Fruit fly (Drosophila melanogaster) whole organism, embryonic: ENCODE measurements around the gene CG11828.

Experiments
- Ada2b ChIP-seq: fragments of 200-800 bp; sonication (Bioruptor generic); IDR thresholded peaks from 2 replicates; pipeline ENCODE4 v1.3.6; 2022; ENCODE audit warnings: missing biosample characterization, missing genetic modification characterization
- Antp ChIP-seq: fragments of 200-800 bp; sonication (Bioruptor generic); optimal IDR thresholded peaks from 3 replicates; lab custom pipeline; 2016; ENCODE audit warnings: missing biosample characterization, missing genetic modification characterization
- B-H1 ChIP-seq: fragments of 200-800 bp; sonication (Bioruptor generic); IDR thresholded peaks from 3 replicates; pipeline ENCODE4 v1.3.6; 2022; ENCODE audit warnings: missing biosample characterization, missing genetic modification characterization
- Bgb ChIP-seq: fragments of 200-800 bp; sonication (Bioruptor generic); IDR thresholded peaks from 2 replicates; pipeline ENCODE4 v1.3.6; 2022; ENCODE audit warnings: missing biosample characterization, missing genetic modification characterization; ENCODE audit not compliant: partially characterized antibody
- Bteb2 ChIP-seq: fragments of 200-800 bp; sonication (Bioruptor generic); optimal IDR thresholded peaks from 2 replicates; lab custom pipeline; 2016; ENCODE audit warnings: missing biosample characterization, missing genetic modification characterization
- CG10209 ChIP-seq: fragments of 200-800 bp; sonication (Bioruptor generic); optimal IDR thresholded peaks from 3 replicates; lab custom pipeline; 2017; ENCODE audit warnings: missing biosample characterization, mild to moderate bottlenecking, missing genetic modification characterization, missing genetic modification reagents
- CG11093 ChIP-seq: fragments of 200-800 bp; sonication (Bioruptor generic); IDR thresholded peaks from 3 replicates; pipeline ENCODE4 v1.3.6; 2022; ENCODE audit warnings: missing biosample characterization, missing genetic modification characterization
- CG11695 ChIP-seq: fragments of 200-800 bp; sonication (Bioruptor generic); IDR thresholded peaks from 3 replicates; pipeline ENCODE4 v1.3.6; 2022; ENCODE audit warnings: missing biosample characterization, missing genetic modification characterization
- CG11723 ChIP-seq: fragments of 200-800 bp; sonication (Bioruptor generic); optimal IDR thresholded peaks from 2 replicates; lab custom pipeline; 2017; ENCODE audit warnings: missing biosample characterization, mild to moderate bottlenecking, missing genetic modification characterization
- CG12744 ChIP-seq: fragments of 200-800 bp; sonication (Bioruptor generic); optimal IDR thresholded peaks from 2 replicates; lab custom pipeline; 2016; ENCODE audit warnings: missing biosample characterization, missing genetic modification characterization
- CG15601 ChIP-seq: fragments of 200-800 bp; sonication (Bioruptor generic); optimal IDR thresholded peaks from 3 replicates; lab custom pipeline; 2019; ENCODE audit warnings: missing biosample characterization, mild to moderate bottlenecking, missing genetic modification characterization, moderate library complexity
- CG17186 ChIP-seq: fragments of 200-800 bp; sonication (Bioruptor generic); optimal IDR thresholded peaks from 3 replicates; lab custom pipeline; 2017; ENCODE audit warnings: missing biosample characterization, missing genetic modification reagents, missing genetic modification characterization
- CG17612 ChIP-seq: fragments of 200-800 bp; sonication (Bioruptor generic); IDR thresholded peaks from 2 replicates; pipeline ENCODE4 v1.3.6; 2022; ENCODE audit warnings: missing biosample characterization, missing genetic modification characterization
- CG1832 ChIP-seq: fragments of 200-800 bp; sonication (Bioruptor generic); optimal IDR thresholded peaks from 2 replicates; lab custom pipeline; 2017; ENCODE audit warnings: missing biosample characterization, mild to moderate bottlenecking, missing genetic modification characterization, inconsistent platforms
- CG2199 ChIP-seq: fragments of 200-800 bp; sonication (Bioruptor generic); IDR thresholded peaks from 3 replicates; pipeline ENCODE4 v1.3.6; 2022; ENCODE audit warnings: missing biosample characterization, missing genetic modification characterization
- CG3065 ChIP-seq: fragments of 200-800 bp; sonication (Bioruptor generic); optimal IDR thresholded peaks from 2 replicates; lab custom pipeline; 2016; ENCODE audit warnings: missing biosample characterization, missing genetic modification characterization
- CG5180 ChIP-seq: fragments of 200-800 bp; sonication (Bioruptor generic); optimal IDR thresholded peaks from 3 replicates; lab custom pipeline; 2017; ENCODE audit warnings: missing biosample characterization, missing genetic modification characterization, mild to moderate bottlenecking, moderate library complexity, missing genetic modification reagents
- CG6813 ChIP-seq: fragments of 200-800 bp; sonication (Bioruptor generic); optimal IDR thresholded peaks from 2 replicates; lab custom pipeline; 2017; ENCODE audit warnings: missing biosample characterization, missing genetic modification characterization, mild to moderate bottlenecking, moderate library complexity, missing genetic modification reagents
- CG8388 ChIP-seq: fragments of 200-800 bp; sonication (Bioruptor generic); optimal IDR thresholded peaks from 2 replicates; lab custom pipeline; 2019; ENCODE audit warnings: missing biosample characterization, mild to moderate bottlenecking, missing genetic modification characterization, moderate library complexity
- Chrac-16 ChIP-seq: fragments of 200-800 bp; sonication (Bioruptor generic); optimal IDR thresholded peaks from 3 replicates; lab custom pipeline; 2016; ENCODE audit warnings: missing biosample characterization, missing genetic modification characterization
- Dbx ChIP-seq: fragments of 200-800 bp; sonication (Bioruptor generic); IDR thresholded peaks from 3 replicates; pipeline ENCODE4 v1.3.6; 2022; ENCODE audit warnings: missing biosample characterization, missing genetic modification characterization
- Deaf1 ChIP-seq: fragments of 200-800 bp; optimal IDR thresholded peaks from 3 replicates; lab custom pipeline; 2019; ENCODE audit warnings: missing biosample characterization, mild to moderate bottlenecking, missing genetic modification characterization, moderate library complexity
- Dip3 ChIP-seq: fragments of 200-800 bp; sonication (Bioruptor generic); optimal IDR thresholded peaks from 3 replicates; lab custom pipeline; 2016; ENCODE audit warnings: missing biosample characterization, missing genetic modification characterization
- Drgx ChIP-seq: fragments of 200-800 bp; sonication (Bioruptor generic); IDR thresholded peaks from 2 replicates; pipeline ENCODE4 v1.3.6; 2022; ENCODE audit warnings: missing biosample characterization, missing genetic modification characterization
- Hey ChIP-seq: fragments of 200-800 bp; sonication (Bioruptor generic); optimal IDR thresholded peaks from 3 replicates; lab custom pipeline; 2018; ENCODE audit warnings: missing biosample characterization, mild to moderate bottlenecking, missing genetic modification characterization
- HmgD ChIP-seq: fragments of 200-800 bp; sonication (Bioruptor generic); optimal IDR thresholded peaks from 3 replicates; lab custom pipeline; 2016; ENCODE audit warnings: missing biosample characterization, missing genetic modification characterization
- Jarid2 ChIP-seq: fragments of 200-800 bp; sonication (Bioruptor generic); optimal IDR thresholded peaks from 3 replicates; lab custom pipeline; 2017; ENCODE audit warnings: mild to moderate bottlenecking, missing biosample characterization, missing genetic modification reagents, missing genetic modification characterization
- Lim3 ChIP-seq: fragments of 200-800 bp; sonication (Bioruptor generic); IDR thresholded peaks from 2 replicates; pipeline ENCODE4 v1.3.6; 2022; ENCODE audit warnings: missing biosample characterization, missing genetic modification characterization
- Vsx1 ChIP-seq: fragments of 200-800 bp; sonication (Bioruptor generic); optimal IDR thresholded peaks from 2 replicates; lab custom pipeline; 2017; ENCODE audit warnings: missing biosample characterization, mild to moderate bottlenecking, missing genetic modification characterization, missing genetic modification reagents
- YL-1 ChIP-seq: fragments of 200-800 bp; sonication (Bioruptor generic); optimal IDR thresholded peaks from 3 replicates; lab custom pipeline; 2017; ENCODE audit warnings: missing biosample characterization, mild to moderate bottlenecking, missing genetic modification characterization
- ac ChIP-seq: fragments of 200-800 bp; sonication (Bioruptor generic); optimal IDR thresholded peaks from 3 replicates; lab custom pipeline; 2017; ENCODE audit warnings: missing biosample characterization, mild to moderate bottlenecking, missing genetic modification characterization
- cas ChIP-seq: fragments of 200-800 bp; sonication (Bioruptor generic); IDR thresholded peaks from 2 replicates; pipeline ENCODE4 v1.3.6; 2022; ENCODE audit warnings: missing biosample characterization, missing genetic modification characterization
- caup ChIP-seq: fragments of 200-800 bp; sonication (Bioruptor generic); optimal IDR thresholded peaks from 3 replicates; lab custom pipeline; 2017; ENCODE audit warnings: missing biosample characterization, mild to moderate bottlenecking, missing genetic modification characterization, moderate library complexity; ENCODE audit not compliant: severe bottlenecking
- ci ChIP-seq: fragments of 200-800 bp; sonication (Bioruptor generic); IDR thresholded peaks from 3 replicates; pipeline ENCODE4 v1.3.6; 2022; ENCODE audit warnings: missing biosample characterization, missing genetic modification characterization
- corto ChIP-seq: fragments of 200-800 bp; sonication (Bioruptor generic); optimal IDR thresholded peaks from 2 replicates; lab custom pipeline; 2016; ENCODE audit warnings: missing biosample characterization, mild to moderate bottlenecking, missing genetic modification characterization, moderate library complexity
- dysf ChIP-seq: fragments of 200-800 bp; sonication (Bioruptor generic); IDR thresholded peaks from 3 replicates; pipeline ENCODE4 v1.3.6; 2022; ENCODE audit warnings: missing biosample characterization, missing genetic modification characterization
- gro ChIP-seq: fragments of 200-800 bp; sonication (Bioruptor generic); optimal IDR thresholded peaks from 2 replicates; lab custom pipeline; 2016; ENCODE audit warnings: missing biosample characterization, missing genetic modification characterization
- inv ChIP-seq: fragments of 200-800 bp; sonication (Bioruptor generic); IDR thresholded peaks from 2 replicates; pipeline ENCODE4 v1.3.6; 2022; ENCODE audit warnings: missing biosample characterization, missing genetic modification characterization; ENCODE audit not compliant: partially characterized antibody
- lola ChIP-seq, 3 experiments: fragments of >200 bp in 2 of 3; fragments of 200-800 bp in 1 of 3; sonication (Bioruptor generic) in 1 of 3; optimal IDR thresholded peaks; 2 replicates each; lab custom pipeline; 2017 to 2019; ENCODE audit warnings: missing biosample characterization in 3 of 3, missing genetic modification characterization in 3 of 3, mild to moderate bottlenecking in 1 of 3, moderate library complexity in 1 of 3
- lov ChIP-seq, 2 experiments: fragments of 200-800 bp in 1 of 2; fragments of >200 bp in 1 of 2; sonication (Bioruptor generic) in 1 of 2; IDR thresholded peaks in 1 of 2; optimal IDR thresholded peaks in 1 of 2; 2 replicates in 1 of 2; 3 replicates in 1 of 2; pipeline versions ENCODE4 v1.3.6 to Lab custom; 2017 to 2022; ENCODE audit warnings: missing biosample characterization in 1 of 2, missing genetic modification characterization in 1 of 2
- nmo ChIP-seq: fragments of 200-800 bp; sonication (Bioruptor generic); optimal IDR thresholded peaks from 2 replicates; lab custom pipeline; 2018; ENCODE audit warnings: missing biosample characterization, mild to moderate bottlenecking, missing genetic modification characterization, moderate library complexity
- nom ChIP-seq: fragments of 200-800 bp; sonication (Bioruptor generic); optimal IDR thresholded peaks from 2 replicates; lab custom pipeline; 2017; ENCODE audit warnings: missing biosample characterization, missing genetic modification characterization, mild to moderate bottlenecking, moderate library complexity, missing genetic modification reagents
- otp ChIP-seq: fragments of 200-800 bp; sonication (Bioruptor generic); IDR thresholded peaks from 3 replicates; pipeline ENCODE4, ENCODE4 v1.3.6; 2022; ENCODE audit warnings: missing biosample characterization, missing genetic modification characterization
- pnt ChIP-seq: fragments of 200-800 bp; sonication (Bioruptor generic); optimal IDR thresholded peaks from 3 replicates; lab custom pipeline; 2016; ENCODE audit warnings: missing biosample characterization, missing genetic modification characterization
- pzg ChIP-seq: fragments of 200-800 bp; sonication (Bioruptor generic); optimal IDR thresholded peaks from 3 replicates; lab custom pipeline; 2018; ENCODE audit warnings: missing biosample characterization, mild to moderate bottlenecking, missing genetic modification characterization, moderate library complexity
- ro ChIP-seq: fragments of 200-800 bp; sonication (Bioruptor generic); IDR thresholded peaks from 2 replicates; pipeline ENCODE4 v1.3.6; 2022; ENCODE audit warnings: missing biosample characterization, missing genetic modification characterization
- seq ChIP-seq: fragments of 200-800 bp; sonication (Bioruptor generic); IDR thresholded peaks from 2 replicates; pipeline ENCODE4 v1.3.6; 2022; ENCODE audit warnings: missing biosample characterization, missing genetic modification characterization
- slou ChIP-seq: fragments of 200-800 bp; sonication (Bioruptor generic); optimal IDR thresholded peaks from 3 replicates; lab custom pipeline; 2016; ENCODE audit warnings: missing biosample characterization, missing genetic modification characterization
- tna ChIP-seq: fragments of 200-800 bp; sonication (Bioruptor generic); IDR thresholded peaks from 2 replicates; pipeline ENCODE4 v1.3.6; 2022; ENCODE audit warnings: missing biosample characterization, missing genetic modification characterization; ENCODE audit not compliant: partially characterized antibody
- trh ChIP-seq: fragments of 200-800 bp; sonication (Bioruptor generic); optimal IDR thresholded peaks from 2 replicates; lab custom pipeline; 2016; ENCODE audit warnings: missing biosample characterization, missing genetic modification characterization
- wor ChIP-seq: fragments of 200-800 bp; sonication (Bioruptor generic); IDR thresholded peaks from 2 replicates; pipeline ENCODE4 v1.3.6; 2022; ENCODE audit warnings: missing biosample characterization, missing genetic modification characterization

Gene CG11828

DNA sequence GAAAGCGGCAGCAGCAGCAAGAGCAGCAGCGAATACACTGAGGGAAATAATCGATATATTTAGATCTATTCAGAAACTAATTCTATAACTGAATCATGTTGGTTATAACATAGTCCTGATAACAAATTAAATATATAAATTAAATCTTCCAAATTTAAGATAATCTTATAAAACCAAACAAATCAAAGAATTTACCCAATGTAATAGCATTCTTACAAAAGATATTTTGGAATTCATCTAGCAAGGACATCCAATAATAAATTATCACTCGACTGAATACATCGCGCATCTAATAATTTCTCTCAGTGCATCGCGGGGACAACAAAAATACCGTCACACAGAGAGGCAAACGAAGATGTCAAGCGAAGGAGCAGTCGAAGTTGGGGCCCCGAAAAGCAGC is 36.3 kb downstream of the CG11828 start (continued):
- TF ChIP-seq CG5180 (GFP tag; lab: Kevin White, UChicago), result no peak
- no peak for TF ChIP-seq wor (GFP tag; lab: Robert Waterston, UW)
- TF ChIP-seq CG2199 (GFP tag; lab: Robert Waterston, UW), result no peak
- TF ChIP-seq CG11723, result no peak
- no peak for TF ChIP-seq CG17612 (GFP tag; lab: Robert Waterston, UW)
- TF ChIP-seq pnt, result no peak
- no peak for TF ChIP-seq ci (GFP tag; lab: Robert Waterston, UW)
- peak; percentile 13 for TF ChIP-seq caup
- TF ChIP-seq HmgD (GFP tag; lab: Kevin White, UChicago), result no peak
- TF ChIP-seq Vsx1, result no peak
- TF ChIP-seq CG8388 (GFP tag; lab: Kevin White, UChicago), result no peak
- TF ChIP-seq corto, result no peak
- peak; percentile 31 for TF ChIP-seq CG10209
- peak; percentile 46; the same call in 1 of the 3 replicates for TF ChIP-seq CG11695 (GFP tag; lab: Robert Waterston, UW)
- TF ChIP-seq Bgb (GFP tag; lab: Robert Waterston, UW), result no peak
- TF ChIP-seq CG17186 (GFP tag; lab: Kevin White, UChicago), result no peak
- TF ChIP-seq lov (optimal IDR thresholded peaks at IDR 0.05; lab: Kevin White, UChicago), result no peak
- TF ChIP-seq lov (GFP tag; IDR thresholded peaks at IDR 0.05; lab: Robert Waterston, UW), result no peak
- no peak for TF ChIP-seq pzg (GFP tag; lab: Kevin White, UChicago)
- TF ChIP-seq otp (GFP tag; lab: Robert Waterston, UW), result no peak
- TF ChIP-seq Antp, result no peak
- no peak for TF ChIP-seq CG15601 (tag; lab: Kevin White, UChicago)
- TF ChIP-seq nmo (GFP tag; lab: Kevin White, UChicago), result peak; percentile 34
- no peak for TF ChIP-seq nom
- no peak for TF ChIP-seq tna
- no peak for TF ChIP-seq Chrac-16
- no peak for TF ChIP-seq Dbx (GFP tag; lab: Robert Waterston, UW)
- TF ChIP-seq Deaf1 (tag; lab: Kevin White, UChicago), result peak; percentile 43
- TF ChIP-seq Lim3 (GFP tag; lab: Robert Waterston, UW), result no peak
- no peak for TF ChIP-seq gro (GFP tag; lab: Kevin White, UChicago)
- no peak for TF ChIP-seq trh (GFP tag; lab: Kevin White, UChicago)
- TF ChIP-seq inv (GFP tag; lab: Robert Waterston, UW), result no peak
- no peak for TF ChIP-seq seq
- TF ChIP-seq CG1832, result no peak
- TF ChIP-seq YL-1 (GFP tag; lab: Kevin White, UChicago), result no peak
- no peak for TF ChIP-seq B-H1 (GFP tag; lab: Robert Waterston, UW)
- TF ChIP-seq CG3065 (GFP tag; lab: Kevin White, UChicago), result no peak
- TF ChIP-seq CG11093 (GFP tag; lab: Robert Waterston, UW), result no peak
- TF ChIP-seq ac, result no peak
- TF ChIP-seq Ada2b (GFP tag; lab: Robert Waterston, UW), result no peak
- no peak for TF ChIP-seq cas
- TF ChIP-seq Bteb2 (GFP tag; lab: Kevin White, UChicago), result no peak
- TF ChIP-seq Jarid2 (GFP tag; lab: Kevin White, UChicago), result no peak
- TF ChIP-seq ro (GFP tag; lab: Robert Waterston, UW), result no peak
- TF ChIP-seq CG12744 (GFP tag; lab: Kevin White, UChicago), result no peak
- no peak for TF ChIP-seq CG6813 (GFP tag; lab: Kevin White, UChicago)
- TF ChIP-seq slou (GFP tag; lab: Kevin White, UChicago), result no peak
- no peak for TF ChIP-seq Drgx (GFP tag; lab: Robert Waterston, UW)
- peak; percentile 49; the same call in 1 of the 3 replicates for TF ChIP-seq dysf
- TF ChIP-seq lola (GFP tag; optimal IDR thresholded peaks at IDR 0.05; lab: Kevin White, UChicago), result no peak
- no peak for TF ChIP-seq Dip3
- TF ChIP-seq Hey, result no peak
